Fruit fly (Drosophila melanogaster): ENCODE data around the gene CG42504.

dm6 chr3R:12062844-12063243 lies 31.3 kb upstream of the CG42504 start, which contains the start of gene CG14740:
- no peak for TF ChIP-seq rn (GFP tag; IDR thresholded peaks at IDR 0.05)
- TF ChIP-seq EcR (GFP tag; optimal IDR thresholded peaks at IDR 0.05), result no peak
- TF ChIP-seq CG12605 (GFP tag; IDR thresholded peaks at IDR 0.05), result no peak

Measured in whole organism, pupa.